Worm (Caenorhabditis elegans) whole organism, L1 larva: ENCODE data around the gene C49C3.11.

Source experiments
- C16A3.4 ChIP-seq: fragments of 150-350 bp; optimal IDR thresholded peaks from 2 replicates; lab custom pipeline; 2014; ENCODE audit warnings: missing biosample characterization, missing genetic modification characterization
- aly-2 ChIP-seq: fragments of 150-350 bp; optimal IDR thresholded peaks from 2 replicates; lab custom pipeline; 2014; ENCODE audit warnings: missing biosample characterization, missing genetic modification characterization
- blmp-1 ChIP-seq: fragments of 150-350 bp; optimal IDR thresholded peaks from 2 replicates; lab custom pipeline; 2014; ENCODE audit warnings: missing biosample characterization, missing genetic modification characterization
- dpl-1 ChIP-seq, 3 experiments: fragments of 150-350 bp in 2 of 3; sonication (generic microtip) in 1 of 3; optimal IDR thresholded peaks; 2 replicates each; lab custom pipeline; 2014 to 2017; ENCODE audit warnings: missing biosample characterization in 3 of 3, missing genetic modification characterization in 3 of 3, missing genetic modification reagents in 3 of 3
- dsc-1 ChIP-seq: sonication (generic microtip); optimal IDR thresholded peaks from 2 replicates; lab custom pipeline; 2016; ENCODE audit warnings: mild to moderate bottlenecking, missing genetic modification characterization, missing compliant biosample characterization
- efl-1 ChIP-seq, 4 experiments: fragments of 150-350 bp; optimal IDR thresholded peaks in 3 of 4; peaks in 1 of 4; 1 replicate in 1 of 4; 2 replicates in 3 of 4; lab custom pipeline; 2014; ENCODE audit warnings: missing biosample characterization in 2 of 4, missing genetic modification characterization in 2 of 4, missing genetic modification reagents in 2 of 4
- egl-13 ChIP-seq: sonication (generic microtip); optimal IDR thresholded peaks from 2 replicates; lab custom pipeline; 2016; ENCODE audit warnings: missing genotype, missing genetic modification reagents, missing genetic modification characterization, missing compliant biosample characterization
- egl-27 ChIP-seq, 2 experiments: fragments of 150-350 bp in 1 of 2; sonication (generic microtip); optimal IDR thresholded peaks; 3 replicates each; lab custom pipeline; 2017 to 2018; ENCODE audit warnings: missing biosample characterization in 2 of 2, missing genetic modification characterization in 2 of 2, missing genetic modification reagents in 2 of 2
- elt-3 ChIP-seq, 6 experiments: fragments of 150-350 bp in 1 of 6; sonication (generic microtip); optimal IDR thresholded peaks; 2 replicates each; lab custom pipeline; 2017 to 2018; ENCODE audit warnings: missing biosample characterization in 6 of 6, missing genetic modification characterization in 6 of 6, inconsistent platforms in 1 of 6
- fkh-4 ChIP-seq: sonication (generic microtip); optimal IDR thresholded peaks from 2 replicates; lab custom pipeline; 2016; ENCODE audit warnings: missing compliant biosample characterization, missing genetic modification characterization, borderline replicate concordance
- fos-1 ChIP-seq: fragments of 150-350 bp; optimal IDR thresholded peaks from 2 replicates; lab custom pipeline; 2014; ENCODE audit warnings: missing biosample characterization, missing genetic modification characterization
- grh-1 ChIP-seq: fragments of 200-800 bp; sonication (Bioruptor generic); IDR thresholded peaks from 2 replicates; pipeline ENCODE4 v1.3.6; 2022; ENCODE audit warnings: missing genetic modification reagents, missing genetic modification characterization, missing compliant biosample characterization
- isw-1 ChIP-seq: fragments of 200-800 bp; sonication (Bioruptor generic); IDR thresholded peaks from 2 replicates; pipeline ENCODE4 v1.3.6; 2022; ENCODE audit warnings: missing genetic modification characterization, missing compliant biosample characterization
- lin-15B ChIP-seq: fragments of 150-350 bp; sonication (generic microtip); optimal IDR thresholded peaks from 3 replicates; lab custom pipeline; 2014; ENCODE audit warnings: missing biosample characterization, missing genetic modification characterization
- lin-35 ChIP-seq, 2 experiments: fragments of 150-350 bp; optimal IDR thresholded peaks; 2 replicates each; lab custom pipeline; 2014; ENCODE audit warnings: missing biosample characterization in 2 of 2, missing genetic modification characterization in 2 of 2, missing genetic modification reagents in 2 of 2
- lsy-2 ChIP-seq, 2 experiments: fragments of 150-350 bp; optimal IDR thresholded peaks; 2 replicates each; lab custom pipeline; 2014; ENCODE audit warnings: missing biosample characterization in 2 of 2, missing genetic modification characterization in 2 of 2
- mab-9 ChIP-seq: fragments of 200-800 bp; sonication (Bioruptor generic); IDR thresholded peaks from 2 replicates; pipeline ENCODE4 v1.3.6; 2022; ENCODE audit warnings: missing genetic modification reagents, missing genetic modification characterization, missing compliant biosample characterization
- mef-2 ChIP-seq: fragments of 150-350 bp; optimal IDR thresholded peaks from 2 replicates; lab custom pipeline; 2014; ENCODE audit warnings: missing biosample characterization, missing genetic modification characterization
- mep-1 ChIP-seq: fragments of 150-350 bp; optimal IDR thresholded peaks from 2 replicates; lab custom pipeline; 2014; ENCODE audit warnings: missing biosample characterization, missing genetic modification characterization
- nhr-19 ChIP-seq: fragments of 200-800 bp; sonication (Bioruptor generic); conservative IDR thresholded peaks from 2 replicates; pipeline ENCODE4 v1.3.6; 2022; ENCODE audit warnings: missing genetic modification characterization, missing compliant biosample characterization
- nhr-20 ChIP-seq: sonication (generic microtip); optimal IDR thresholded peaks from 2 replicates; lab custom pipeline; 2016; ENCODE audit warnings: mild to moderate bottlenecking, missing genetic modification characterization, missing compliant biosample characterization
- nhr-47 ChIP-seq: sonication (generic microtip); optimal IDR thresholded peaks from 2 replicates; lab custom pipeline; 2016; ENCODE audit warnings: mild to moderate bottlenecking, missing genetic modification characterization, moderate library complexity, missing compliant biosample characterization
- nhr-71 ChIP-seq: sonication (generic microtip); optimal IDR thresholded peaks from 2 replicates; lab custom pipeline; 2016; ENCODE audit warnings: mild to moderate bottlenecking, missing genetic modification characterization, moderate library complexity, missing compliant biosample characterization
- nhr-84 ChIP-seq: sonication (generic microtip); optimal IDR thresholded peaks from 2 replicates; lab custom pipeline; 2017; ENCODE audit warnings: missing biosample characterization, missing genetic modification characterization
- nhr-90 ChIP-seq: sonication (generic microtip); optimal IDR thresholded peaks from 2 replicates; lab custom pipeline; 2016; ENCODE audit warnings: mild to moderate bottlenecking, missing genetic modification characterization, missing compliant biosample characterization; ENCODE audit not compliant: poor library complexity
- pag-3 ChIP-seq: sonication (generic microtip); optimal IDR thresholded peaks from 2 replicates; lab custom pipeline; 2017; ENCODE audit warnings: missing genetic modification characterization, mild to moderate bottlenecking, missing compliant biosample characterization, antibody characterized with exemption, borderline replicate concordance; ENCODE audit not compliant: insufficient read depth
- pax-3 ChIP-seq: fragments of 200-800 bp; sonication (Bioruptor generic); optimal IDR thresholded peaks from 2 replicates; lab custom pipeline; 2018; ENCODE audit warnings: mild to moderate bottlenecking, missing genetic modification characterization, moderate library complexity, missing compliant biosample characterization
- skn-1 ChIP-seq: fragments of 150-350 bp; optimal IDR thresholded peaks from 2 replicates; lab custom pipeline; 2014; ENCODE audit warnings: missing biosample characterization, missing genetic modification characterization
- snu-23 ChIP-seq: sonication (generic microtip); optimal IDR thresholded peaks from 2 replicates; lab custom pipeline; 2016; ENCODE audit warnings: missing genetic modification characterization, missing compliant biosample characterization
- swsn-7 ChIP-seq: sonication (generic microtip); optimal IDR thresholded peaks from 2 replicates; lab custom pipeline; 2016; ENCODE audit warnings: missing genetic modification characterization, missing compliant biosample characterization
- unc-130 ChIP-seq: fragments of 150-350 bp; optimal IDR thresholded peaks from 2 replicates; lab custom pipeline; 2017; ENCODE audit warnings: missing biosample characterization, missing genetic modification characterization, inconsistent platforms
- unc-30 ChIP-seq: sonication (generic microtip); optimal IDR thresholded peaks from 2 replicates; lab custom pipeline; 2017; ENCODE audit warnings: missing biosample characterization, missing genetic modification characterization
- vab-15 ChIP-seq: sonication (generic microtip); optimal IDR thresholded peaks from 2 replicates; lab custom pipeline; 2017; ENCODE audit warnings: missing genotype, mild to moderate bottlenecking, missing genetic modification characterization, missing compliant biosample characterization
- xbp-1 ChIP-seq: sonication (generic microtip); optimal IDR thresholded peaks from 2 replicates; lab custom pipeline; 2016; ENCODE audit warnings: missing genetic modification characterization, missing compliant biosample characterization

The C49C3.11 gene

ce11 chrIV:17371469-17371868, 27.9 kb downstream of the C49C3.11 start, which contains the start of gene C30H6.5:
C30H6.5 (plus strand) TSS chrIV:17371769.
- TF ChIP-seq snu-23 (GFP tag; lab: Kevin White, UChicago): no peak
- no peak for TF ChIP-seq mef-2 (tag; lab: Kevin White, UChicago)
- no peak for TF ChIP-seq xbp-1 (tag; lab: Kevin White, UChicago)
- peak; percentile 82 for TF ChIP-seq blmp-1 (tag; lab: Kevin White, UChicago)
- no peak for TF ChIP-seq pax-3 (tag; lab: Kevin White, UChicago)

ce11 chrIV:17376127-17376526, 32.5 kb downstream of the C49C3.11 start, which contains the start of gene haf-1:
haf-1 (plus strand) TSS chrIV:17376427.
- no peak for TF ChIP-seq efl-1 (optimal IDR thresholded peaks at IDR 0.05; lab: Kevin White, UChicago)
- TF ChIP-seq efl-1 (GFP tag; optimal IDR thresholded peaks at IDR 0.05 in 1 of 2; lab: Kevin White, UChicago): peak in 1 of 2 experiments; percentile 13
- no peak for TF ChIP-seq unc-30
- TF ChIP-seq fkh-4 (tag; lab: Kevin White, UChicago): no peak
- no peak for TF ChIP-seq grh-1 (GFP tag; lab: Robert Waterston, UW)
- no peak for TF ChIP-seq isw-1 (GFP tag; lab: Robert Waterston, UW)
- TF ChIP-seq unc-130 (tag; lab: Kevin White, UChicago): no peak
- TF ChIP-seq elt-3 (tag; optimal IDR thresholded peaks at IDR 0.05; lab: Kevin White, UChicago): no peak
- TF ChIP-seq pag-3: no peak
- TF ChIP-seq, all 84 proteins: peak for 1

ce11 chrIV:17380061-17380680, 36.6 kb downstream of the C49C3.11 start, which contains the start of the genes C30H6.9 and dlat-2:
C30H6.9 (minus strand) TSS chrIV:17380170.
dlat-2 (plus strand) TSS chrIV:17380626.
- TF ChIP-seq C16A3.4 (tag; lab: Kevin White, UChicago) (peak; percentile 11), snu-23 (GFP tag; lab: Kevin White, UChicago) (peak; percentile 15), dpl-1 (GFP tag; optimal IDR thresholded peaks at IDR 0.05; lab: Kevin White, UChicago) (peak in 2 of 3 experiments; percentile 21 to 49), aly-2 (tag; lab: Kevin White, UChicago) (no peak), lin-35 (GFP tag; optimal IDR thresholded peaks at IDR 0.05; lab: Kevin White, UChicago) (peak; percentile 24 to 47), lsy-2 (tag; optimal IDR thresholded peaks at IDR 0.05; lab: Kevin White, UChicago) (peak; percentile 19 to 50), mep-1 (tag; lab: Kevin White, UChicago) (no peak), egl-13 (tag; lab: Kevin White, UChicago) (no peak), nhr-19 (GFP tag; lab: Robert Waterston, UW) (no peak), lin-15B (tag; lab: Kevin White, UChicago) (peak; percentile 13), nhr-71 (tag; lab: Kevin White, UChicago) (no peak), mab-9 (GFP tag; lab: Robert Waterston, UW) (no peak), vab-15 (tag; lab: Kevin White, UChicago) (no peak), dsc-1 (tag; lab: Kevin White, UChicago) (no peak), nhr-20 (tag; lab: Kevin White, UChicago) (peak; percentile 22), skn-1 (peak; percentile 3), fos-1 (tag; lab: Kevin White, UChicago) (no peak), blmp-1 (tag; lab: Kevin White, UChicago) (peak; percentile 46), isw-1 (GFP tag; lab: Robert Waterston, UW) (no peak), nhr-90 (tag; lab: Kevin White, UChicago) (peak; percentile 9), fkh-4 (tag; lab: Kevin White, UChicago) (no peak), nhr-47 (tag; lab: Kevin White, UChicago) (peak; percentile 24), swsn-7 (tag; lab: Kevin White, UChicago) (no peak), efl-1 (optimal IDR thresholded peaks at IDR 0.05; lab: Kevin White, UChicago) (peak; percentile 20 to 25), efl-1 (GFP tag; optimal IDR thresholded peaks at IDR 0.05 in 1 of 2; lab: Kevin White, UChicago) (peak in 1 of 2 experiments; percentile 35), egl-27 (tag; optimal IDR thresholded peaks at IDR 0.05; lab: Kevin White, UChicago) (no peak), nhr-84 (tag; lab: Kevin White, UChicago) (no peak)
